8 worm cellular contexts compared by ENCODE assay signal in the genomic region with DNA sequence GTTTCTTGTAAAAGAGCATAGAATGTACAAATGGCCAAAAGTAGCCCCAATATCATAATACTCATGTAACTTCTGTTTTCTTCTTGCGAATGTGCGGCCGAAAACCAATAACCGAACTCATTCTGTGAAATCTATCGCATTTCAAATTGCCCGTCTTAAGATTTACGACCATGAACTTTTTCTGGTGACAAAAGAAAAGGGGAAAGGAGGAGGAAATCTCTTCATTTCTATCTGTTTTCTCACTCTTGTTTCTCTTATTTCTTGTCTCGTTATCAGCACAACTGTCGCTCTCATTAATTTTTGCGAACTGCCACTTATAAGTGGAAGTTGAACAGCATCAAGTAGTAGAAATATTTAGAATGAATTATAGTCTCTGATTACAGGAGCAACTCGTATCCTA.
A peak's percentile ranks its signal among the peaks of the same experiment; 100 is the strongest.
TF ChIP-seq lines count a peak whose summit lies in the region.

No protein-coding gene starts in this region.

TF ChIP-seq in whole organism, L1 larva, 84 proteins besides CTCF, POLR2A, EP300 and RAD21 (continues in another document):
- TF ChIP-seq C04F5.9 (tag; optimal IDR thresholded peaks at IDR 0.05; lab: Kevin White, UChicago): no peak
- no peak for TF ChIP-seq skn-1 (tag; optimal IDR thresholded peaks at IDR 0.05; lab: Kevin White, UChicago)
- no peak for TF ChIP-seq hlh-4 (tag; optimal IDR thresholded peaks at IDR 0.05; lab: Kevin White, UChicago)
- peak; percentile 54 for TF ChIP-seq rnt-1 (tag; optimal IDR thresholded peaks at IDR 0.05; lab: Kevin White, UChicago)
- no peak for TF ChIP-seq ceh-63 (GFP tag; optimal IDR thresholded peaks at IDR 0.05; lab: Kevin White, UChicago)
- no peak for TF ChIP-seq nhr-237 (tag; optimal IDR thresholded peaks at IDR 0.05; lab: Kevin White, UChicago)
- TF ChIP-seq hlh-17 (GFP tag; optimal IDR thresholded peaks at IDR 0.05; lab: Kevin White, UChicago; ENCODE audit: borderline replicate concordance): no peak
- no peak for TF ChIP-seq pag-3 (tag; optimal IDR thresholded peaks at IDR 0.05; lab: Kevin White, UChicago; ENCODE audit: borderline replicate concordance, insufficient read depth)
- TF ChIP-seq ceh-90 (tag; optimal IDR thresholded peaks at IDR 0.05; lab: Kevin White, UChicago): no peak
- peak; percentile 83 for TF ChIP-seq lin-14 (GFP tag; optimal IDR thresholded peaks at IDR 0.05; lab: Kevin White, UChicago)

TF ChIP-seq in whole organism, L2 larva, 48 proteins besides CTCF, POLR2A, EP300 and RAD21 (continues in another document):
- TF ChIP-seq ztf-11 (tag; optimal IDR thresholded peaks at IDR 0.05; lab: Kevin White, UChicago) (no peak), mab-5 (tag; optimal IDR thresholded peaks at IDR 0.05; lab: Kevin White, UChicago) (peak; percentile 39), lin-39 (tag; optimal IDR thresholded peaks at IDR 0.05; lab: Kevin White, UChicago) (no peak), mdl-1 (tag; optimal IDR thresholded peaks at IDR 0.05; lab: Kevin White, UChicago) (no peak), lin-13 (GFP tag; optimal IDR thresholded peaks at IDR 0.05; lab: Kevin White, UChicago) (peak; percentile 13), lsy-2 (tag; optimal IDR thresholded peaks at IDR 0.05; lab: Kevin White, UChicago) (peak in 1 of 2 experiments; percentile 28), C34F6.9 (tag; optimal IDR thresholded peaks at IDR 0.05; lab: Kevin White, UChicago) (no peak), nhr-12 (tag; optimal IDR thresholded peaks at IDR 0.05; lab: Kevin White, UChicago) (no peak), nhr-129 (tag; optimal IDR thresholded peaks at IDR 0.05; lab: Kevin White, UChicago) (peak; percentile 49), alr-1 (tag; optimal IDR thresholded peaks at IDR 0.05; lab: Kevin White, UChicago) (no peak), nhr-10 (tag; optimal IDR thresholded peaks at IDR 0.05; lab: Kevin White, UChicago) (no peak)

TF ChIP-seq in whole organism, L3 larva, 47 proteins besides CTCF, POLR2A, EP300 and RAD21:
- TF ChIP-seq R02D3.7 (tag; optimal IDR thresholded peaks at IDR 0.05; lab: Kevin White, UChicago) (no peak), egl-27 (tag; optimal IDR thresholded peaks at IDR 0.05; lab: Kevin White, UChicago) (peak; percentile 59), egl-5 (tag; optimal IDR thresholded peaks at IDR 0.05; lab: Kevin White, UChicago) (peak; percentile 89), elt-2 (tag; optimal IDR thresholded peaks at IDR 0.05; lab: Kevin White, UChicago) (peak; percentile 28), nhr-25 (tag; optimal IDR thresholded peaks at IDR 0.05; lab: Kevin White, UChicago) (no peak), pha-4 (tag; optimal IDR thresholded peaks at IDR 0.05; lab: Kevin White, UChicago) (no peak)

TF ChIP-seq in whole organism, L4 larva, 104 proteins besides CTCF, POLR2A, EP300 and RAD21:
- TF ChIP-seq mdl-1 (tag; optimal IDR thresholded peaks at IDR 0.05; lab: Kevin White, UChicago) (peak in 1 of 2 experiments; percentile 56), nhr-28 (tag; optimal IDR thresholded peaks at IDR 0.05; lab: Kevin White, UChicago) (peak; percentile 68), unc-62 (GFP tag; optimal IDR thresholded peaks at IDR 0.05 in 1 of 2; lab: Kevin White, UChicago) (peak in 1 of 2 experiments; percentile 92), unc-62 (tag; optimal IDR thresholded peaks at IDR 0.05; lab: Kevin White, UChicago) (no peak), skn-1 (tag; optimal IDR thresholded peaks at IDR 0.05; lab: Kevin White, UChicago) (no peak), dmd-6 (GFP tag; IDR thresholded peaks at IDR 0.05; lab: Robert Waterston, UW) (peak; percentile 38), hlh-11 (tag; optimal IDR thresholded peaks at IDR 0.05; lab: Kevin White, UChicago) (peak; percentile 48), daf-16 (GFP tag; optimal IDR thresholded peaks at IDR 0.05; lab: Kevin White, UChicago) (no peak), daf-16 (tag; optimal IDR thresholded peaks at IDR 0.05; lab: Kevin White, UChicago) (peak; percentile 20), aha-1 (tag; lab: Kevin White, UChicago) (peak; percentile 31), F44E2.7 (GFP tag; IDR thresholded peaks at IDR 0.05; lab: Robert Waterston, UW) (no peak), unc-130 (GFP tag; optimal IDR thresholded peaks at IDR 0.05; lab: Kevin White, UChicago) (no peak)

TF ChIP-seq in whole organism, late embryonic, 69 proteins besides CTCF, POLR2A, EP300 and RAD21 (continues in another document):
- TF ChIP-seq che-1 (tag; optimal IDR thresholded peaks at IDR 0.05; lab: Kevin White, UChicago): no peak
- peak; percentile 52 for TF ChIP-seq ceh-18 (tag; optimal IDR thresholded peaks at IDR 0.05; lab: Kevin White, UChicago)
- peak; percentile 34 for TF ChIP-seq rnt-1 (tag; optimal IDR thresholded peaks at IDR 0.05; lab: Kevin White, UChicago)
- TF ChIP-seq sox-4 (tag; optimal IDR thresholded peaks at IDR 0.05; lab: Kevin White, UChicago): no peak
- no peak for TF ChIP-seq ttx-3 (tag; optimal IDR thresholded peaks at IDR 0.05; lab: Kevin White, UChicago)
- no peak for TF ChIP-seq eyg-1 (tag; optimal IDR thresholded peaks at IDR 0.05; lab: Kevin White, UChicago)
- TF ChIP-seq ets-4 (tag; optimal IDR thresholded peaks at IDR 0.05; lab: Kevin White, UChicago): no peak
- no peak for TF ChIP-seq madf-2 (tag; optimal IDR thresholded peaks at IDR 0.05; lab: Kevin White, UChicago)
- TF ChIP-seq C38D4.7 (GFP tag; optimal IDR thresholded peaks at IDR 0.05; lab: Kevin White, UChicago): no peak
- TF ChIP-seq nfya-1 (tag; optimal IDR thresholded peaks at IDR 0.05; lab: Kevin White, UChicago): peak; percentile 10
- TF ChIP-seq K02D7.2 (tag; optimal IDR thresholded peaks at IDR 0.05; lab: Kevin White, UChicago): no peak
- no peak for TF ChIP-seq pat-9 (tag; optimal IDR thresholded peaks at IDR 0.05; lab: Kevin White, UChicago)
- no peak for TF ChIP-seq gmeb-2 (tag; optimal IDR thresholded peaks at IDR 0.05; lab: Kevin White, UChicago)
- TF ChIP-seq C08G9.2 (tag; optimal IDR thresholded peaks at IDR 0.05; lab: Kevin White, UChicago): no peak

TF ChIP-seq in whole organism, midembryonic, 9 proteins besides CTCF, POLR2A, EP300 and RAD21:
- no peak for TF ChIP-seq med-1 (GFP tag; optimal IDR thresholded peaks at IDR 0.05; lab: Kevin White, UChicago; ENCODE audit: insufficient read depth)
- TF ChIP-seq cog-1 (tag; optimal IDR thresholded peaks at IDR 0.05; lab: Kevin White, UChicago): peak; percentile 15
- no peak for TF ChIP-seq ztf-23 (GFP tag; IDR thresholded peaks at IDR 0.05; lab: Robert Waterston, UW)

TF ChIP-seq in whole organism, mixed stage, embryonic, 35 proteins besides CTCF, POLR2A, EP300 and RAD21 (continues in another document):
- TF ChIP-seq ceh-39 (tag; optimal IDR thresholded peaks at IDR 0.05; lab: Kevin White, UChicago): no peak
- no peak for TF ChIP-seq nhr-237 (tag; optimal IDR thresholded peaks at IDR 0.05; lab: Kevin White, UChicago)
- peak; percentile 79 for TF ChIP-seq unc-62 (GFP tag; optimal IDR thresholded peaks at IDR 0.05; lab: Kevin White, UChicago)
- TF ChIP-seq nhr-76 (tag; optimal IDR thresholded peaks at IDR 0.05; lab: Kevin White, UChicago): no peak
- no peak for TF ChIP-seq lsy-2 (tag; optimal IDR thresholded peaks at IDR 0.05; lab: Kevin White, UChicago)
- TF ChIP-seq elt-1 (tag; optimal IDR thresholded peaks at IDR 0.05; lab: Kevin White, UChicago; ENCODE audit: borderline replicate concordance, insufficient read depth): no peak
- TF ChIP-seq ham-2 (GFP tag; optimal IDR thresholded peaks at IDR 0.05; lab: Kevin White, UChicago): no peak
- no peak for TF ChIP-seq bed-3 (GFP tag; optimal IDR thresholded peaks at IDR 0.05; lab: Kevin White, UChicago)
- no peak for TF ChIP-seq elt-3 (tag; optimal IDR thresholded peaks at IDR 0.05; lab: Kevin White, UChicago)
- TF ChIP-seq lin-13 (tag; optimal IDR thresholded peaks at IDR 0.05; lab: Kevin White, UChicago): no peak
- no peak for TF ChIP-seq ceh-83 (GFP tag; optimal IDR thresholded peaks at IDR 0.05; lab: Kevin White, UChicago)
- TF ChIP-seq unc-39 (tag; optimal IDR thresholded peaks at IDR 0.05; lab: Kevin White, UChicago): no peak
- no peak for TF ChIP-seq ceh-43 (GFP tag; optimal IDR thresholded peaks at IDR 0.05; lab: Kevin White, UChicago)
- TF ChIP-seq snpc-4 (tag; optimal IDR thresholded peaks at IDR 0.05; lab: Kevin White, UChicago): no peak
- no peak for TF ChIP-seq sem-2 (GFP tag; optimal IDR thresholded peaks at IDR 0.05; lab: Kevin White, UChicago)
- peak; percentile 81 for TF ChIP-seq hlh-1 (tag; optimal IDR thresholded peaks at IDR 0.05; lab: Kevin White, UChicago)
- no peak for TF ChIP-seq mep-1 (tag; optimal IDR thresholded peaks at IDR 0.05; lab: Kevin White, UChicago)
- no peak for TF ChIP-seq zip-8 (tag; optimal IDR thresholded peaks at IDR 0.05; lab: Kevin White, UChicago)
- TF ChIP-seq blmp-1 (tag; optimal IDR thresholded peaks at IDR 0.05; lab: Kevin White, UChicago): no peak

TF ChIP-seq in whole organism, young adult, 124 proteins besides CTCF, POLR2A, EP300 and RAD21:
- peak; percentile 37 for TF ChIP-seq nhr-80 (tag; optimal IDR thresholded peaks at IDR 0.05; lab: Kevin White, UChicago)
- no peak for TF ChIP-seq cebp-1 (GFP tag; IDR thresholded peaks at IDR 0.05; lab: Robert Waterston, UW)
- no peak for TF ChIP-seq cebp-1 (tag; optimal IDR thresholded peaks at IDR 0.05; lab: Kevin White, UChicago)
